Fruit fly (Drosophila melanogaster): ENCODE results near the gene SLIRP1.
A peak's percentile ranks its signal among the peaks of the same experiment; 100 is the strongest.

Gene SLIRP1

dm6 chrX:21367363-21368072 is 48.4 kb upstream of the SLIRP1 start (continued):
- TF ChIP-seq CG4424 (GFP tag; optimal IDR thresholded peaks at IDR 0.05): peak; percentile 98

dm6 chrX:21366311-21366990 is 47.4 kb upstream of the SLIRP1 start:
- peak; percentile 30 for TF ChIP-seq pum (GFP tag; optimal IDR thresholded peaks at IDR 0.05)
- peak; percentile 92 for TF ChIP-seq CG3847 (GFP tag; IDR thresholded peaks at IDR 0.05)
- no peak for TF ChIP-seq vnd (GFP tag; IDR thresholded peaks at IDR 0.05; ENCODE audit: partially characterized antibody)
- peak; percentile 93 for TF ChIP-seq CG2712 (tag; optimal IDR thresholded peaks at IDR 0.05)
- peak; percentile 87 for TF ChIP-seq Chrac-16 (GFP tag; optimal IDR thresholded peaks at IDR 0.05)
- TF ChIP-seq salm (tag; optimal IDR thresholded peaks at IDR 0.05): peak; percentile 87
- peak; percentile 85 for TF ChIP-seq Hr3 (GFP tag; optimal IDR thresholded peaks at IDR 0.05)
- TF ChIP-seq CG31441 (GFP tag; IDR thresholded peaks at IDR 0.05): peak; percentile 92
- TF ChIP-seq CG6683 (GFP tag; optimal IDR thresholded peaks at IDR 0.05): peak; percentile 91
- peak; percentile 92 for TF ChIP-seq CG30403 (GFP tag; optimal IDR thresholded peaks at IDR 0.05)
- peak; percentile 84 for TF ChIP-seq twi (tag; optimal IDR thresholded peaks at IDR 0.05)
- TF ChIP-seq CG34422 (GFP tag; IDR thresholded peaks at IDR 0.05): peak; percentile 88
- peak; percentile 36 for TF ChIP-seq tup (GFP tag; optimal IDR thresholded peaks at IDR 0.05)
- TF ChIP-seq Fer1 (GFP tag; optimal IDR thresholded peaks at IDR 0.05): peak; percentile 97
- no peak for TF ChIP-seq usp (GFP tag; optimal IDR thresholded peaks at IDR 0.05)
- peak; percentile 57; the same call in 1 of the 2 replicates for TF ChIP-seq GATAe (GFP tag; conservative IDR thresholded peaks at IDR 0.05)
- TF ChIP-seq dm (GFP tag; optimal IDR thresholded peaks at IDR 0.05): no peak
- TF ChIP-seq bab2 (GFP tag; optimal IDR thresholded peaks at IDR 0.05): peak; percentile 9
- peak; percentile 80 for TF ChIP-seq CG6654 (GFP tag; optimal IDR thresholded peaks at IDR 0.05)
- TF ChIP-seq CG12104 (GFP tag; optimal IDR thresholded peaks at IDR 0.05): peak; percentile 85
- TF ChIP-seq CG7928 (GFP tag; optimal IDR thresholded peaks at IDR 0.05): peak; percentile 63
- peak; percentile 97 for TF ChIP-seq row (GFP tag; IDR thresholded peaks at IDR 0.05)
- peak; percentile 72 for TF ChIP-seq dimm (GFP tag; IDR thresholded peaks at IDR 0.05)
- TF ChIP-seq Jarid2 (GFP tag; optimal IDR thresholded peaks at IDR 0.05): peak; percentile 72
- peak; percentile 86 for TF ChIP-seq CrebB (tag; optimal IDR thresholded peaks at IDR 0.05)
- peak; percentile 92 for TF ChIP-seq CG10979 (tag; optimal IDR thresholded peaks at IDR 0.05)
- peak; percentile 84 for TF ChIP-seq klu (GFP tag; IDR thresholded peaks at IDR 0.05)
- peak; percentile 11 for TF ChIP-seq Bteb2 (GFP tag; optimal IDR thresholded peaks at IDR 0.05)
- TF ChIP-seq ac (GFP tag; optimal IDR thresholded peaks at IDR 0.05): peak; percentile 42
- TF ChIP-seq CG17385 (GFP tag; optimal IDR thresholded peaks at IDR 0.05): peak; percentile 90
- TF ChIP-seq crol (GFP tag; IDR thresholded peaks at IDR 0.05): peak; percentile 84
- TF ChIP-seq Nf-YA (GFP tag; IDR thresholded peaks at IDR 0.05): peak; percentile 56
- TF ChIP-seq peb (GFP tag; IDR thresholded peaks at IDR 0.05): peak; percentile 77
- TF ChIP-seq scrt (GFP tag; optimal IDR thresholded peaks at IDR 0.05): peak; percentile 90
- TF ChIP-seq CG9817 (tag; optimal IDR thresholded peaks at IDR 0.05): peak; percentile 89
- peak; percentile 58 for TF ChIP-seq CG17802 (tag; optimal IDR thresholded peaks at IDR 0.05)
- TF ChIP-seq wdn (GFP tag; IDR thresholded peaks at IDR 0.05): peak; percentile 74
- peak; percentile 9 for TF ChIP-seq Bdp1 (GFP tag; optimal IDR thresholded peaks at IDR 0.05)
- TF ChIP-seq trem (tag; optimal IDR thresholded peaks at IDR 0.05): peak; percentile 81
- peak; percentile 18 for TF ChIP-seq ftz-f1 (GFP tag; optimal IDR thresholded peaks at IDR 0.05)
- no peak for TF ChIP-seq CG34224 (GFP tag; IDR thresholded peaks at IDR 0.05; ENCODE audit: partially characterized antibody)
- peak; percentile 97 for TF ChIP-seq lab (GFP tag; optimal IDR thresholded peaks at IDR 0.05)
- peak; percentile 87 for TF ChIP-seq CG10366 (GFP tag; IDR thresholded peaks at IDR 0.05)
- peak; percentile 61 for TF ChIP-seq CG1647 (GFP tag; optimal IDR thresholded peaks at IDR 0.05)
- 0 out of 2 replicates have a peak, but pooled peaks have one; percentile 30 for TF ChIP-seq Lim3 (GFP tag; IDR thresholded peaks at IDR 0.05)
- no peak for TF ChIP-seq Tbp (GFP tag; optimal IDR thresholded peaks at IDR 0.05)

Data from whole organism, embryonic.